Fruit fly (Drosophila melanogaster): ENCODE data around the gene Ubr1.
A peak's percentile ranks its signal among the peaks of the same experiment; 100 is the strongest.

Ubr1 gene

DNA sequence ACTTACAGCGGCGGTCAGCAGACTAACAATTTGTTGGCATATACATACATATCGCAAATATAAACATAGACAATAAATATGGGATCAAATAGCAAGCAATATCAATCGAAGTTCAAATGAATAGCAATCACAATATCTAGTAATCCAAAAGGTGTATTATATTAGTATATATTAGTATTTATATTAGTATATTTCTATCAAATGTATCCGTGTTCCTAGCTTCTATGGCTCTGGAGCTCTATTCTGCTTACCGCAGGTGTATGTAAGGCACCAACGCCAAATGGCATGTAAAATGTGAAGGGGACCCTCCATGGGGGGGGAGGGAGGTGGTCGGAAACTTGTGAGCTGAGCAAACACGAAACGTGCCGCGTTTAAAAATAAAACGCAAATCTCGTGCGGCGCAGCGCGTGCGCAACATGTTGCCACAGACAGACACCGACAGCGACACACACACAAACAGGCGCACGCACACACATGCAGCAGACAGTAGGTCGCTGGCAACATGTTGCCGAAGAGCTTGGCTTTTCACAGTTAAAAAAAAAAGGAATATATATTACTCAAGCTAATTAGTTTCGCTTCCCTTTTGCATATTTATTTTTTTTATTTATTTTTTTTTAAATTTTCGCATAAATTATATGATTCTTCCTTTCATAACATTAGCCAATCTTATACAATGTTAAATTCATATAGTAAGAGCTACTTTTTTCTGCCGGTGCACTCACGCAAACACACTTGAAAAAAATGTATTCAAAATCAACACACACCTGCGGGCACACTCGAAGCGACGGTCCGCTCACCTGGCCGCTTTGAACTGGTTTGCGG is 37.8 kb downstream of the Ubr1 start (continued):
- TF ChIP-seq CG12104 (GFP tag; optimal IDR thresholded peaks at IDR 0.05): peak; percentile 50
- no peak for TF ChIP-seq Mad (GFP tag; optimal IDR thresholded peaks at IDR 0.05)
- peak; percentile 44 for TF ChIP-seq CG9215 (GFP tag; IDR thresholded peaks at IDR 0.05)
- TF ChIP-seq Eip74EF (GFP tag; optimal IDR thresholded peaks at IDR 0.05): peak in 1 of 2 experiments; percentile 48
- no peak for TF ChIP-seq CG8290 (GFP tag; optimal IDR thresholded peaks at IDR 0.05)
- TF ChIP-seq CG8290 (tag; optimal IDR thresholded peaks at IDR 0.05): peak in 1 of 2 experiments; percentile 21
- peak; percentile 36 for TF ChIP-seq az2 (GFP tag; optimal IDR thresholded peaks at IDR 0.05)
- 0 out of 3 replicates have a peak, but pooled peaks have one; percentile 32 for TF ChIP-seq Dbx (GFP tag; IDR thresholded peaks at IDR 0.05)
- TF ChIP-seq Fer1 (GFP tag; optimal IDR thresholded peaks at IDR 0.05): peak; percentile 68
- peak; percentile 37; the same call in 2 of the 3 replicates for TF ChIP-seq CG3726 (GFP tag; IDR thresholded peaks at IDR 0.05)
- TF ChIP-seq BtbVII (GFP tag; optimal IDR thresholded peaks at IDR 0.05): peak; percentile 42
- peak; percentile 74 for TF ChIP-seq tgo (GFP tag; IDR thresholded peaks at IDR 0.05)
- TF ChIP-seq CG13894 (tag; optimal IDR thresholded peaks at IDR 0.05): peak; percentile 36
- TF ChIP-seq fru (optimal IDR thresholded peaks at IDR 0.05): no peak
- no peak for TF ChIP-seq CG16815 (GFP tag; optimal IDR thresholded peaks at IDR 0.05)
- TF ChIP-seq scrt (GFP tag; optimal IDR thresholded peaks at IDR 0.05): peak; percentile 64
- peak; percentile 48 for TF ChIP-seq CoRest (tag; optimal IDR thresholded peaks at IDR 0.05)
- TF ChIP-seq Oli (tag; optimal IDR thresholded peaks at IDR 0.05): peak; percentile 64
- peak; percentile 55 for TF ChIP-seq CG18476 (GFP tag; optimal IDR thresholded peaks at IDR 0.05)
- peak; percentile 64 for TF ChIP-seq CG4424 (GFP tag; optimal IDR thresholded peaks at IDR 0.05)
- TF ChIP-seq kay (GFP tag; optimal IDR thresholded peaks at IDR 0.05): peak; percentile 20
- TF ChIP-seq Fer2 (tag; optimal IDR thresholded peaks at IDR 0.05): peak; percentile 27
- TF ChIP-seq ara (GFP tag; IDR thresholded peaks at IDR 0.05): peak; percentile 57; the same call in 1 of the 2 replicates
- no peak for TF ChIP-seq CG3163 (GFP tag; optimal IDR thresholded peaks at IDR 0.05)
- peak; percentile 27 for TF ChIP-seq CG12219 (GFP tag; optimal IDR thresholded peaks at IDR 0.05)
- no peak for TF ChIP-seq CG14965 (GFP tag; optimal IDR thresholded peaks at IDR 0.05; ENCODE audit: borderline replicate concordance)
- 0 out of 2 replicates have a peak, but pooled peaks have one; percentile 30 for TF ChIP-seq CG1024 (GFP tag; IDR thresholded peaks at IDR 0.05)
- peak; percentile 48 for TF ChIP-seq D19A (tag; optimal IDR thresholded peaks at IDR 0.05)
- peak; percentile 50 for TF ChIP-seq CG13775 (GFP tag; optimal IDR thresholded peaks at IDR 0.05)
- no peak for TF ChIP-seq CG6854 (GFP tag; optimal IDR thresholded peaks at IDR 0.05)
- TF ChIP-seq trh (GFP tag; optimal IDR thresholded peaks at IDR 0.05): no peak
- no peak for TF ChIP-seq ken (GFP tag; IDR thresholded peaks at IDR 0.05)
- TF ChIP-seq CG9727 (GFP tag; optimal IDR thresholded peaks at IDR 0.05): peak; percentile 58
- TF ChIP-seq Pdp1 (GFP tag; optimal IDR thresholded peaks at IDR 0.05): peak; percentile 25 to 30
- no peak for TF ChIP-seq CG42726 (GFP tag; IDR thresholded peaks at IDR 0.05; ENCODE audit: partially characterized antibody)
- TF ChIP-seq CG11093 (GFP tag; IDR thresholded peaks at IDR 0.05): peak; percentile 39; the same call in 1 of the 3 replicates
- peak; percentile 58 for TF ChIP-seq ind (GFP tag; optimal IDR thresholded peaks at IDR 0.05)
- peak; percentile 72 for TF ChIP-seq nmo (GFP tag; optimal IDR thresholded peaks at IDR 0.05)
- peak; percentile 66 for TF ChIP-seq CG4730 (GFP tag; IDR thresholded peaks at IDR 0.05)
- peak; percentile 67 for TF ChIP-seq Meics (GFP tag; optimal IDR thresholded peaks at IDR 0.05)
- peak; percentile 74 for TF ChIP-seq CG12769 (tag; optimal IDR thresholded peaks at IDR 0.05)
- TF ChIP-seq gce (GFP tag; IDR thresholded peaks at IDR 0.05): peak; percentile 63; the same call in 1 of the 3 replicates
- TF ChIP-seq CG6175 (GFP tag; IDR thresholded peaks at IDR 0.05): peak; percentile 54; the same call in 1 of the 3 replicates
- TF ChIP-seq insv (GFP tag; optimal IDR thresholded peaks at IDR 0.05): no peak
- peak; percentile 34 for TF ChIP-seq ewg (GFP tag; optimal IDR thresholded peaks at IDR 0.05)
- TF ChIP-seq Blimp-1 (GFP tag; optimal IDR thresholded peaks at IDR 0.05): peak; percentile 74
- peak; percentile 80 for TF ChIP-seq Ptx1 (GFP tag; IDR thresholded peaks at IDR 0.05)
- TF ChIP-seq CG13296 (GFP tag; optimal IDR thresholded peaks at IDR 0.05): peak; percentile 36
- peak; percentile 49 for TF ChIP-seq CG4820 (GFP tag; optimal IDR thresholded peaks at IDR 0.05)

All from whole organism, embryonic.